Fruit fly (Drosophila melanogaster) whole organism: ENCODE results near the gene CG13711.

Experiments
- CG8478 ChIP-seq: fragments of >200 bp; optimal IDR thresholded peaks from 2 replicates; lab custom pipeline; 2018; ENCODE audit warnings: inconsistent platforms
- Dll ChIP-seq: fragments of >200 bp; optimal IDR thresholded peaks from 2 replicates; lab custom pipeline; 2017
- EcR ChIP-seq, 2 experiments: fragments of >200 bp; optimal IDR thresholded peaks; 2 replicates each; lab custom pipeline; 2017; ENCODE audit warnings: missing biosample characterization in 2 of 2, missing genetic modification characterization in 2 of 2, missing genetic modification reagents in 2 of 2
- pan ChIP-seq: fragments of >200 bp; optimal IDR thresholded peaks from 2 replicates; lab custom pipeline; 2017
- psq ChIP-seq: fragments of >200 bp; optimal IDR thresholded peaks from 2 replicates; lab custom pipeline; 2017
- usp ChIP-seq: fragments of >200 bp; optimal IDR thresholded peaks from 2 replicates; lab custom pipeline; 2017; ENCODE audit warnings: missing biosample characterization, missing genetic modification characterization, mixed read lengths

The CG13711 gene

dm6 chr3L:4750754-4751153 lies 6.9 kb upstream of the CG13711 start:
- TF ChIP-seq psq (lab: Kevin White, UChicago) (no peak), CG8478 (lab: Kevin White, UChicago) (no peak), Dll (lab: Kevin White, UChicago) (no peak), usp (GFP tag; lab: Kevin White, UChicago) (no peak), EcR (GFP tag; optimal IDR thresholded peaks at IDR 0.05; lab: Kevin White, UChicago) (no peak), pan (lab: Kevin White, UChicago) (no peak)

dm6 chr3L:4753638-4754037 lies 4.0 kb upstream of the CG13711 start, which contains the start of gene CG12493:
CG12493 (minus strand) TSS chr3L:4753738.
- TF ChIP-seq Dll (lab: Kevin White, UChicago): no peak
- no peak for TF ChIP-seq usp (GFP tag; lab: Kevin White, UChicago)
- no peak for TF ChIP-seq pan (lab: Kevin White, UChicago)
- TF ChIP-seq CG8478 (lab: Kevin White, UChicago): no peak
- TF ChIP-seq psq (lab: Kevin White, UChicago): no peak
- no peak for TF ChIP-seq EcR (GFP tag; optimal IDR thresholded peaks at IDR 0.05; lab: Kevin White, UChicago)

dm6 chr3L:4776432-4776831 lies 18.7 kb downstream of the CG13711 start:
- TF ChIP-seq usp (GFP tag; lab: Kevin White, UChicago): no peak
- TF ChIP-seq EcR (GFP tag; optimal IDR thresholded peaks at IDR 0.05; lab: Kevin White, UChicago): no peak
- no peak for TF ChIP-seq CG8478 (lab: Kevin White, UChicago)

dm6 chr3L:4800641-4801040 lies 43.0 kb downstream of the CG13711 start:
- no peak for TF ChIP-seq psq (lab: Kevin White, UChicago)
- no peak for TF ChIP-seq CG8478 (lab: Kevin White, UChicago)
- no peak for TF ChIP-seq EcR (GFP tag; optimal IDR thresholded peaks at IDR 0.05; lab: Kevin White, UChicago)
- no peak for TF ChIP-seq pan (lab: Kevin White, UChicago)
- TF ChIP-seq usp (GFP tag; lab: Kevin White, UChicago): no peak
- no peak for TF ChIP-seq Dll (lab: Kevin White, UChicago)

dm6 chr3L:4805174-4805573 lies 47.5 kb downstream of the CG13711 start, which contains the start of gene CG7509:
CG7509 (minus strand) TSS chr3L:4805274.
- TF ChIP-seq psq (lab: Kevin White, UChicago) (no peak), pan (lab: Kevin White, UChicago) (no peak), EcR (GFP tag; optimal IDR thresholded peaks at IDR 0.05; lab: Kevin White, UChicago) (no peak), CG8478 (lab: Kevin White, UChicago) (no peak), usp (GFP tag; lab: Kevin White, UChicago) (no peak)

- TF ChIP-seq EcR (GFP tag; optimal IDR thresholded peaks at IDR 0.05; lab: Kevin White, UChicago) (no peak), CG8478 (lab: Kevin White, UChicago) (no peak)
Observed at dm6 chr3L:4805751-4806150, 48.1 kb downstream of the CG13711 start.

dm6 chr3L:4807306-4807705 lies 49.6 kb downstream of the CG13711 start, which contains the start of gene CG18808:
CG18808 (minus strand) TSS chr3L:4807406.
- TF ChIP-seq pan (lab: Kevin White, UChicago) (no peak), CG8478 (lab: Kevin White, UChicago) (no peak), psq (lab: Kevin White, UChicago) (no peak), usp (GFP tag; lab: Kevin White, UChicago) (no peak), EcR (GFP tag; optimal IDR thresholded peaks at IDR 0.05; lab: Kevin White, UChicago) (no peak), Dll (lab: Kevin White, UChicago) (no peak)
